Fruit fly (Drosophila melanogaster): Measurements from ENCODE around the gene Fuca.

Gene Fuca

DNA sequence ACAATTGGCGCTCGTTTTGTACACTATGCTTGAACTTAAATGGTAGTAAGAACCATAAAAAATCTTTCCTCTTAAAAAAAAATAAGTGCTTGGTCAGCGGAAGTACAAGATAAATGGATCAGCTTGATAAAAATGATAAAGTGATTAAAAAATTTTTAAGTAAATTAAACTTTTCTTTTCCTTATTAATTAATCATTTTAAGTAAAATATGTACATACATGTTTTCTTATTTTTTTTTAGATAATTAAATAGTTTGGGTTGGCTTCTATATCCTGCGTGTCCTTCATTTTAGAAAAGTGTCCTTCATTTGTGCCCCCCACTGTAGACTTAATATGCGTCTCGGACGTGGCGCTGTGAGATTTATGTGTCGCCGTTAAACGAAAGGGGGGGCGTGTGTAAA, 34.1 kb upstream of the Fuca start (continued):
- TF ChIP-seq CG6175 (GFP tag; IDR thresholded peaks at IDR 0.05) (peak; percentile 17; the same call in 1 of the 3 replicates), CG12659 (GFP tag; optimal IDR thresholded peaks at IDR 0.05) (peak; percentile 25), CG7786 (GFP tag; optimal IDR thresholded peaks at IDR 0.05) (no peak), ap (GFP tag; IDR thresholded peaks at IDR 0.05) (no peak), CrebB (tag; optimal IDR thresholded peaks at IDR 0.05) (no peak), vnd (GFP tag; IDR thresholded peaks at IDR 0.05; ENCODE audit: partially characterized antibody) (no peak), CG4617 (GFP tag; optimal IDR thresholded peaks at IDR 0.05; ENCODE audit: borderline replicate concordance) (no peak), Blimp-1 (GFP tag; optimal IDR thresholded peaks at IDR 0.05) (no peak), zen (tag; optimal IDR thresholded peaks at IDR 0.05) (no peak), CG2678 (tag; optimal IDR thresholded peaks at IDR 0.05) (peak; percentile 65), Gsc (GFP tag; IDR thresholded peaks at IDR 0.05) (no peak), CG9215 (GFP tag; IDR thresholded peaks at IDR 0.05) (no peak), CG6683 (GFP tag; optimal IDR thresholded peaks at IDR 0.05) (no peak), Hr3 (GFP tag; optimal IDR thresholded peaks at IDR 0.05) (no peak), CG13424 (tag; optimal IDR thresholded peaks at IDR 0.05) (no peak), lbe (GFP tag; optimal IDR thresholded peaks at IDR 0.05) (no peak), Kr (GFP tag; optimal IDR thresholded peaks at IDR 0.05) (no peak), ase (GFP tag; IDR thresholded peaks at IDR 0.05) (no peak), dpn (GFP tag; optimal IDR thresholded peaks at IDR 0.05) (peak in 1 of 2 experiments; percentile 24), CG10274 (GFP tag; optimal IDR thresholded peaks at IDR 0.05) (no peak), Antp (GFP tag; optimal IDR thresholded peaks at IDR 0.05) (no peak), sqz (GFP tag; optimal IDR thresholded peaks at IDR 0.05) (no peak), Asciz (GFP tag; optimal IDR thresholded peaks at IDR 0.05) (no peak), CG30403 (GFP tag; optimal IDR thresholded peaks at IDR 0.05) (peak; percentile 36), al (GFP tag; IDR thresholded peaks at IDR 0.05) (0 out of 2 replicates have a peak, but pooled peaks have one; percentile 3), cad (GFP tag; optimal IDR thresholded peaks at IDR 0.05) (no peak), Xrp1 (GFP tag; IDR thresholded peaks at IDR 0.05) (no peak), Sry-δ (GFP tag; optimal IDR thresholded peaks at IDR 0.05) (no peak), CG3847 (GFP tag; IDR thresholded peaks at IDR 0.05) (0 out of 2 replicates have a peak, but pooled peaks have one; percentile 13), Hmr (GFP tag; optimal IDR thresholded peaks at IDR 0.05) (peak; percentile 64), Dbx (GFP tag; IDR thresholded peaks at IDR 0.05) (peak; percentile 49; the same call in 1 of the 3 replicates), Vsx1 (GFP tag; optimal IDR thresholded peaks at IDR 0.05) (peak; percentile 22), Pdp1 (GFP tag; optimal IDR thresholded peaks at IDR 0.05) (peak in 1 of 2 experiments; percentile 9), CG10209 (GFP tag; optimal IDR thresholded peaks at IDR 0.05) (peak; percentile 26), CG9797 (GFP tag; optimal IDR thresholded peaks at IDR 0.05) (no peak), gem (tag; optimal IDR thresholded peaks at IDR 0.05) (peak; percentile 67), Ptx1 (GFP tag; IDR thresholded peaks at IDR 0.05) (no peak), Dfd (GFP tag; optimal IDR thresholded peaks at IDR 0.05) (no peak), CG17829 (tag; optimal IDR thresholded peaks at IDR 0.05) (no peak), odd (GFP tag; optimal IDR thresholded peaks at IDR 0.05) (no peak), CG16863 (GFP tag; optimal IDR thresholded peaks at IDR 0.05) (no peak), Bdp1 (GFP tag; optimal IDR thresholded peaks at IDR 0.05) (no peak), tap (tag; optimal IDR thresholded peaks at IDR 0.05) (no peak), Dll (GFP tag; IDR thresholded peaks at IDR 0.05; ENCODE audit: partially characterized antibody) (no peak), Poxn (GFP tag; IDR thresholded peaks at IDR 0.05) (no peak), CG7556 (GFP tag; optimal IDR thresholded peaks at IDR 0.05) (peak; percentile 75), grau (tag; optimal IDR thresholded peaks at IDR 0.05) (peak; percentile 61), run (tag; optimal IDR thresholded peaks at IDR 0.05) (no peak), tx (GFP tag; optimal IDR thresholded peaks at IDR 0.05) (no peak), rib (GFP tag; IDR thresholded peaks at IDR 0.05) (no peak), CG4360 (GFP tag; IDR thresholded peaks at IDR 0.05) (no peak)
